Worm (Caenorhabditis elegans) whole organism, L4 larva: ENCODE results near the gene dmd-6.
A peak's percentile ranks its signal among the peaks of the same experiment; 100 is the strongest.

Experiments used
- F26F4.8 ChIP-seq: fragments of 200-800 bp; sonication (Bioruptor generic); conservative IDR thresholded peaks from 2 replicates; pipeline ENCODE4 v1.3.6; 2022; ENCODE audit warnings: missing genetic modification characterization, missing compliant biosample characterization
- F37D6.2 ChIP-seq: sonication (generic microtip); optimal IDR thresholded peaks from 2 replicates; lab custom pipeline; 2016; ENCODE audit warnings: mild to moderate bottlenecking, missing genetic modification characterization, missing compliant biosample characterization
- Y48G9A.11 ChIP-seq: fragments of 200-800 bp; sonication (Bioruptor generic); IDR thresholded peaks from 2 replicates; pipeline ENCODE4 v1.3.6; 2022; ENCODE audit warnings: missing genetic modification reagents, missing genetic modification characterization, missing compliant biosample characterization
- aha-1 ChIP-seq: fragments of 150-350 bp; peaks from one replicate; lab custom pipeline; 2014; ENCODE audit warnings: missing biosample characterization, missing genetic modification characterization
- ceh-20 ChIP-seq: fragments of 200-800 bp; sonication (Bioruptor generic); IDR thresholded peaks from 2 replicates; pipeline ENCODE4 v1.3.6; 2022; ENCODE audit warnings: missing genetic modification reagents, missing genetic modification characterization, missing compliant biosample characterization
- ceh-62 ChIP-seq: sonication (generic microtip); optimal IDR thresholded peaks from 2 replicates; lab custom pipeline; 2017; ENCODE audit warnings: missing biosample characterization, missing genetic modification characterization
- ceh-82 ChIP-seq: sonication (generic microtip); optimal IDR thresholded peaks from 2 replicates; lab custom pipeline; 2017; ENCODE audit warnings: missing biosample characterization, missing genetic modification characterization
- ces-1 ChIP-seq: fragments of 150-350 bp; sonication (generic microtip); optimal IDR thresholded peaks from 4 replicates; lab custom pipeline; 2014; ENCODE audit warnings: missing biosample characterization, missing genetic modification reagents, missing genetic modification characterization
- ctbp-1 ChIP-seq: fragments of 200-800 bp; sonication (Bioruptor generic); IDR thresholded peaks from 2 replicates; pipeline ENCODE4 v1.3.6; 2022; ENCODE audit warnings: missing genetic modification reagents, missing genetic modification characterization, missing compliant biosample characterization
- daf-12 ChIP-seq: fragments of 150-350 bp; optimal IDR thresholded peaks from 2 replicates; lab custom pipeline; 2014; ENCODE audit warnings: missing biosample characterization, missing genetic modification reagents, missing genetic modification characterization
- daf-8 ChIP-seq: fragments of 200-800 bp; sonication (Bioruptor generic); IDR thresholded peaks from 2 replicates; pipeline ENCODE4 v1.3.6; 2022; ENCODE audit warnings: missing genetic modification characterization, missing compliant biosample characterization
- dmd-6 ChIP-seq: fragments of 200-800 bp; sonication (Bioruptor generic); IDR thresholded peaks from 2 replicates; pipeline ENCODE4 v1.3.6; 2022; ENCODE audit warnings: missing genetic modification reagents, missing genetic modification characterization, missing compliant biosample characterization
- duxl-1 ChIP-seq: sonication (generic microtip); optimal IDR thresholded peaks from 2 replicates; lab custom pipeline; 2016; ENCODE audit warnings: mild to moderate bottlenecking, missing genetic modification characterization, moderate library complexity, missing compliant biosample characterization; ENCODE audit not compliant: poor library complexity
- dve-1 ChIP-seq: sonication (generic microtip); optimal IDR thresholded peaks from 2 replicates; lab custom pipeline; 2017; ENCODE audit warnings: antibody characterized with exemption, mild to moderate bottlenecking, missing genetic modification characterization, missing compliant biosample characterization; ENCODE audit not compliant: insufficient read depth
- gei-8 ChIP-seq: fragments of 200-800 bp; sonication (Bioruptor generic); optimal IDR thresholded peaks from 2 replicates; lab custom pipeline; 2018; ENCODE audit warnings: mild to moderate bottlenecking, missing genetic modification characterization, missing compliant biosample characterization
- hif-1 ChIP-seq, 2 experiments: sonication (generic microtip); optimal IDR thresholded peaks; 2 replicates each; lab custom pipeline; 2016 to 2017; ENCODE audit warnings: missing compliant biosample characterization in 2 of 2, missing genetic modification characterization in 2 of 2, missing genetic modification reagents in 2 of 2, missing genotype in 2 of 2, mild to moderate bottlenecking in 1 of 2
- lin-13 ChIP-seq: fragments of 150-350 bp; optimal IDR thresholded peaks from 2 replicates; lab custom pipeline; 2014; ENCODE audit warnings: missing biosample characterization, missing genetic modification reagents, missing genetic modification characterization
- lin-15B ChIP-seq: fragments of 150-350 bp; sonication (generic microtip); optimal IDR thresholded peaks from 3 replicates; lab custom pipeline; 2014; ENCODE audit warnings: missing biosample characterization, missing genetic modification characterization
- lin-29 ChIP-seq: fragments of 200-800 bp; sonication (Bioruptor generic); IDR thresholded peaks from 2 replicates; pipeline ENCODE4 v1.3.6; 2022; ENCODE audit warnings: missing genetic modification reagents, missing genetic modification characterization, missing compliant biosample characterization
- lir-3 ChIP-seq: sonication (generic microtip); optimal IDR thresholded peaks from 2 replicates; lab custom pipeline; 2016; ENCODE audit warnings: mild to moderate bottlenecking, missing genetic modification characterization, missing compliant biosample characterization
- lsy-2 ChIP-seq, 2 experiments: fragments of 150-350 bp in 1 of 2; sonication (generic microtip) in 1 of 2; optimal IDR thresholded peaks; 2 replicates each; lab custom pipeline; 2014 to 2017; ENCODE audit warnings: missing biosample characterization in 2 of 2, missing genetic modification characterization in 2 of 2
- nhr-10 ChIP-seq: fragments of 150-350 bp; optimal IDR thresholded peaks from 2 replicates; lab custom pipeline; 2014; ENCODE audit warnings: missing biosample characterization, missing genetic modification characterization
- nhr-111 ChIP-seq: fragments of 200-800 bp; sonication (Bioruptor generic); optimal IDR thresholded peaks from 2 replicates; lab custom pipeline; 2018; ENCODE audit warnings: mild to moderate bottlenecking, missing genetic modification characterization, missing compliant biosample characterization
- nhr-25 ChIP-seq: sonication (generic microtip); optimal IDR thresholded peaks from 2 replicates; lab custom pipeline; 2017; ENCODE audit warnings: missing genetic modification characterization, mild to moderate bottlenecking, missing compliant biosample characterization, antibody characterized with exemption, moderate library complexity, borderline replicate concordance; ENCODE audit not compliant: insufficient read depth
- nhr-42 ChIP-seq: fragments of 200-800 bp; sonication (Bioruptor generic); IDR thresholded peaks from 2 replicates; pipeline ENCODE4 v1.3.6; 2022; ENCODE audit warnings: missing genetic modification characterization, missing compliant biosample characterization
- pha-4 ChIP-seq, 2 experiments: fragments of 150-350 bp in 1 of 2; fragments of 200-800 bp in 1 of 2; sonication (Bioruptor generic) in 1 of 2; IDR thresholded peaks in 1 of 2; optimal IDR thresholded peaks in 1 of 2; 2 replicates each; pipeline versions ENCODE4 v1.3.6 to Lab custom; 2014 to 2022; ENCODE audit warnings: missing genetic modification characterization in 2 of 2, missing genetic modification reagents in 2 of 2, missing biosample characterization in 1 of 2, missing compliant biosample characterization in 1 of 2
- saeg-2 ChIP-seq: fragments of 200-800 bp; sonication (Bioruptor generic); IDR thresholded peaks from 2 replicates; pipeline ENCODE4 v1.3.6; 2022; ENCODE audit warnings: missing genetic modification reagents, missing genetic modification characterization, missing compliant biosample characterization
- set-16 ChIP-seq: fragments of 200-800 bp; sonication (Bioruptor generic); IDR thresholded peaks from 2 replicates; pipeline ENCODE4 v1.3.6; 2022; ENCODE audit warnings: missing genetic modification reagents, missing genetic modification characterization, missing compliant biosample characterization
- snpc-1.2 ChIP-seq: fragments of 200-800 bp; sonication (Bioruptor generic); IDR thresholded peaks from 2 replicates; pipeline ENCODE4 v1.3.6; 2022; ENCODE audit warnings: missing genetic modification reagents, missing genetic modification characterization, missing compliant biosample characterization
- unc-130 ChIP-seq: sonication (generic microtip); optimal IDR thresholded peaks from 2 replicates; lab custom pipeline; 2016; ENCODE audit warnings: missing genetic modification reagents, missing genetic modification characterization, missing compliant biosample characterization
- unc-39 ChIP-seq: sonication (generic microtip); optimal IDR thresholded peaks from 2 replicates; lab custom pipeline; 2017; ENCODE audit warnings: missing biosample characterization, missing genetic modification characterization
- unc-62 ChIP-seq, 3 experiments: fragments of 150-350 bp in 1 of 3; sonication (generic microtip); optimal IDR thresholded peaks in 2 of 3; peaks in 1 of 3; 1 replicate in 1 of 3; 2 replicates in 2 of 3; lab custom pipeline; 2014 to 2017; ENCODE audit warnings: missing biosample characterization in 3 of 3, missing genetic modification characterization in 3 of 3, missing genetic modification reagents in 3 of 3, missing genotype in 1 of 3
- zip-11 ChIP-seq: fragments of 200-800 bp; sonication (Bioruptor generic); IDR thresholded peaks from 2 replicates; pipeline ENCODE4 v1.3.6; 2022; ENCODE audit warnings: missing genetic modification characterization, missing compliant biosample characterization
- zip-2 ChIP-seq: fragments of 150-350 bp; optimal IDR thresholded peaks from 2 replicates; lab custom pipeline; 2014; ENCODE audit warnings: missing biosample characterization, missing genetic modification characterization
- ztf-7 ChIP-seq: fragments of 150-350 bp; optimal IDR thresholded peaks from 2 replicates; lab custom pipeline; 2014; ENCODE audit warnings: missing biosample characterization, missing genetic modification characterization

dmd-6 gene

DNA sequence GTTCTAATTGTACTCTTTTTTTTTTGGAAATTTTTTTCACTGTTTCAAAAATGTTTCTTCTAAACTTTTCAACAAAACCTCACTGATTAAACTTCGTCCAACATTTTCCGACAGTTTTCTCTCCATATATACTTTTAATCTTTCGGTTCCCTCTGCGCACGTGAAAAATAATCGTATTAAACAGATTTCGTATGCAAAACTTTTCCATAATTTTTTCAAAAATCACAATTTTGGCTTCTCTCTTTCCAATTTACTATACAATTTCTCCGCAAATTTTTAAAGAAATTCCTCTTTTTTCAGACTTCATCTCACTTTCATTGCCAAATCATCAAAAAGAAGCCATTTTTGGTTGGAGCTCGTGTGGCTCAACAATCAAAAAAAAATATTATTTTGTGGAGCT, at the start of gene dmd-6:
Gene dmd-6, plus strand, starts transcription at position 301 of the 400 bp plus-strand sequence.
- TF ChIP-seq ceh-20 (GFP tag; lab: Robert Waterston, UW): no peak
- TF ChIP-seq ctbp-1 (GFP tag; lab: Robert Waterston, UW): no peak
- TF ChIP-seq F26F4.8: no peak
- TF ChIP-seq daf-12 (tag; lab: Kevin White, UChicago): no peak
- TF ChIP-seq zip-11 (GFP tag; lab: Robert Waterston, UW): no peak
- no peak for TF ChIP-seq nhr-25 (tag; lab: Kevin White, UChicago)
- no peak for TF ChIP-seq lin-13 (GFP tag; lab: Kevin White, UChicago)
- TF ChIP-seq dmd-6 (GFP tag; lab: Robert Waterston, UW): no peak
- no peak for TF ChIP-seq hif-1 (tag; optimal IDR thresholded peaks at IDR 0.05; lab: Kevin White, UChicago)
- no peak for TF ChIP-seq unc-130
- no peak for TF ChIP-seq zip-2
- TF ChIP-seq duxl-1 (tag; lab: Kevin White, UChicago): no peak
- no peak for TF ChIP-seq Y48G9A.11 (GFP tag; lab: Robert Waterston, UW)
- TF ChIP-seq ztf-7: no peak
- TF ChIP-seq gei-8 (GFP tag; lab: Kevin White, UChicago): no peak
- TF ChIP-seq unc-62 (GFP tag; optimal IDR thresholded peaks at IDR 0.05 in 1 of 2; lab: Kevin White, UChicago): no peak
- no peak for TF ChIP-seq unc-62 (tag; optimal IDR thresholded peaks at IDR 0.05; lab: Kevin White, UChicago)
- TF ChIP-seq pha-4 (GFP tag; IDR thresholded peaks at IDR 0.05; lab: Robert Waterston, UW): no peak
- no peak for TF ChIP-seq pha-4 (tag; optimal IDR thresholded peaks at IDR 0.05; lab: Kevin White, UChicago)
- TF ChIP-seq dve-1 (tag; lab: Kevin White, UChicago): no peak
- no peak for TF ChIP-seq saeg-2 (GFP tag; lab: Robert Waterston, UW)
- no peak for TF ChIP-seq F37D6.2 (tag; lab: Kevin White, UChicago)

DNA sequence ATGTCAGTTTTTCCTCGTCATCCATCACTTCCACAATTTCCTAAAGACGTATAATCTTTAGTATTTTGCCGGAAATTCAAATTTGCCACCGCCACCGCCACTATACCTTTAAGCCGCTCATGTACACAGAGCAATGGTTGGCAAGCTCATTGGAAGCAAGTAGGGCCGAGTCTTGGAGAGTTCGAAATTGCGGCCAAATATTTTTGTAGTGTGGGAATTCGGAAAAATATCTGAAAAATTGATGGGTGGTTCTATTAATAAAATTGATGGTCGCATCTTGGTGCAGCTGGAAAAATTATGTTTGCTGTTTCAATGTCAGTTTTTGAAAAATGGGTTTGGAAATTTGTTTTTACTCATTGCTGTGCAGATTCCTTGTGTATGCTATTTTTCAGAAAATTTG, 44.8 kb upstream of the dmd-6 start:
- TF ChIP-seq lin-29: no peak
- TF ChIP-seq aha-1: peak; percentile 94
- TF ChIP-seq, all 104 proteins: peak for 1

DNA sequence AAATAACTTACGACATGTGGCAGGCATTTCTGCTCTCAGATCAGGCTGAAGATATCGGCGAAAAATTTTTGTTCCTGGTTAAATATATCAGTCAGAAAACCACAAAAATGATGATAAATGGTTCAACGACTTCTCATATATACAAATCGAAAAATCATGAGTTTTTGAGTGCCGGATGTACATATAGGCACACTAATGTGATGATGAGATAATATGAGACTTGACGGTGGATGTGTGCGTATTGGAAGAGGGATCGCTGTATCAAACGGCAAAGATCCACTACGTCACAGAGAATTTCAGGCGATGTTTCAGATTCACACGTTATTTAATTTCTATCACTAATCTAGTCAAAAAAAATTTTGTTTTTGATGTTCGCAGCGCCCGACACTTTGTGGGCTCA, 43.8 kb upstream of the dmd-6 start, which contains the start of gene glb-34:
Gene glb-34, minus strand, starts transcription at position 101 of the 400 bp plus-strand sequence.
- TF ChIP-seq pha-4 (GFP tag; IDR thresholded peaks at IDR 0.05; lab: Robert Waterston, UW) (no peak), pha-4 (tag; optimal IDR thresholded peaks at IDR 0.05; lab: Kevin White, UChicago) (no peak), nhr-111 (GFP tag; lab: Kevin White, UChicago) (no peak)

DNA sequence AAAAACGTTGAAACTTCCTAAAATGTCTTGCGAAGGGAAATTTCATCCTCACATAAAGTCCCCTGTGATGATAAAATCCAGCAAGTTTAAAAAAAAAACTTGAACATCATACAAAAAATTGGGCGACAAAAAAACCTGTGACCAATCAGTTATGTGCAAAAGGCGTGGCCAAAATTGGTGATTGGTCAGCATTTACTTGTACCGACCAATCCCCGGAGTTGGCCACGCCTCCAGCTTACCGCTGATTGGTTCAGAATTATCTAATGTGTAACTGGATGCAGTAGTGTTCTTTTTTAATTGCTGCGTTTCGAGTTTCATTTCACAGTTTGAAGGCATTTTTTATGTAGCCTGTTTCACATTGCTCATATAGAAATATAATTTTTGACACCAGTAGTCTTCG, 43.3 kb upstream of the dmd-6 start:
- TF ChIP-seq gei-8 (GFP tag; lab: Kevin White, UChicago): no peak

DNA sequence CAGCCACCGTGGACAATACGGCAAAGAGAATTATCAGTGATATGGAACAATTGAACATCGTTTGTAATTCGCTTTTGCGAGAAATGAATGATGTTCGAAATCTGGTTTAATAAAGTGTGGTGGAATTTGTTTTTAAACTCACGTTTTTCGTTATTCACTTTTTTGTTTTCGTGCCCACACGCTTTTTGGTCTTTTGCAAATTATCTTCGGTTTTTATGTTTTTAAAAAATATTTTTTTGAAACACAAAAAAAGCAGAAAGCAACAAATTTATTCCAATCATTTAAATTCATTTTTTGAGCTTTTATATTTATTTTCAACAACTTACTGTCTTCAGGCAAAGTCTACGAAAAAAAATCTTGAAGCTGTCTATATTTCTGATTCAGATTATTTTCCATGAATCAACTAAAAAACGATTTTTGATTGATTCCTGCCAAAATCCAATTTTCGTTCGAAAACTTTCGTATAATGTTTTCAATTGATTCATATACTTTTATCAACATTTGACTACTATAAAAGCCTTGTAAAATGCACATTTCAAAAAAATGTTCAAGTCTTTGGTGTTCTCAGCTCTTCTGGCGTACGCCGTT, 42.0 kb upstream of the dmd-6 start, which contains the start of the genes Y57G11B.3 and Y57G11B.5:
Gene Y57G11B.3, minus strand, starts transcription at position 101 of the 588 bp plus-strand sequence.
Gene Y57G11B.5, plus strand, starts transcription at position 538 of the 588 bp plus-strand sequence.
- TF ChIP-seq zip-11 (GFP tag; lab: Robert Waterston, UW): no peak
- TF ChIP-seq ceh-82 (tag; lab: Kevin White, UChicago): no peak
- TF ChIP-seq F37D6.2 (tag; lab: Kevin White, UChicago): no peak
- TF ChIP-seq lsy-2 (tag; optimal IDR thresholded peaks at IDR 0.05; lab: Kevin White, UChicago): no peak
- no peak for TF ChIP-seq ces-1
- TF ChIP-seq lin-15B (tag; lab: Kevin White, UChicago): no peak
- TF ChIP-seq ceh-20 (GFP tag; lab: Robert Waterston, UW): no peak
- TF ChIP-seq nhr-42: no peak
- no peak for TF ChIP-seq lir-3 (tag; lab: Kevin White, UChicago)
- TF ChIP-seq ceh-62 (tag; lab: Kevin White, UChicago): no peak
- TF ChIP-seq set-16 (GFP tag; lab: Robert Waterston, UW): no peak
- TF ChIP-seq snpc-1.2: no peak
- TF ChIP-seq unc-39 (tag; lab: Kevin White, UChicago): no peak
- TF ChIP-seq pha-4 (GFP tag; IDR thresholded peaks at IDR 0.05; lab: Robert Waterston, UW): no peak
- TF ChIP-seq pha-4 (tag; optimal IDR thresholded peaks at IDR 0.05; lab: Kevin White, UChicago): no peak
- TF ChIP-seq unc-130: no peak
- TF ChIP-seq unc-62 (GFP tag; optimal IDR thresholded peaks at IDR 0.05 in 1 of 2; lab: Kevin White, UChicago): no peak
- no peak for TF ChIP-seq unc-62 (tag; optimal IDR thresholded peaks at IDR 0.05; lab: Kevin White, UChicago)
- TF ChIP-seq nhr-10 (tag; lab: Kevin White, UChicago): no peak
- TF ChIP-seq daf-8 (GFP tag; lab: Robert Waterston, UW): no peak
